Worm (Caenorhabditis elegans) whole organism, dauer: Measurements from ENCODE around the gene idpb-3.

ENCODE experiments used
- unc-62 ChIP-seq: sonication (generic microtip); optimal IDR thresholded peaks from 2 replicates; lab custom pipeline; 2017; ENCODE audit warnings: missing biosample characterization, missing genetic modification reagents, missing genetic modification characterization

The idpb-3 gene

ce11 chrII:5061794-5062368, 39.7 kb downstream of the idpb-3 start, which contains the start of gene smc-5:
Gene smc-5 (plus strand): TSS chrII:5062125.
- no peak for TF ChIP-seq unc-62 (GFP tag; lab: Kevin White, UChicago)

- TF ChIP-seq unc-62 (GFP tag; lab: Kevin White, UChicago): no peak
Observed at ce11 chrII:5060719-5061118, 40.9 kb downstream of the idpb-3 start, which contains the start of gene pho-12. Gene pho-12 (minus strand): TSS chrII:5060819.

- no peak for TF ChIP-seq unc-62 (GFP tag; lab: Kevin White, UChicago)
Observed at ce11 chrII:5058036-5058435, 43.6 kb downstream of the idpb-3 start, which contains the start of gene C27A2.12. Gene C27A2.12 (minus strand): TSS chrII:5058136.

- TF ChIP-seq unc-62 (GFP tag; lab: Kevin White, UChicago): no peak
Observed at ce11 chrII:5057315-5057714, 44.3 kb downstream of the idpb-3 start.

ce11 chrII:5056254-5056653, 45.3 kb downstream of the idpb-3 start:
- no peak for TF ChIP-seq unc-62 (GFP tag; lab: Kevin White, UChicago)

ce11 chrII:5055129-5055666, 46.4 kb downstream of the idpb-3 start, which contains the start of the genes ify-1 and rpl-22:
Gene ify-1 (minus strand): TSS chrII:5055179.
Gene rpl-22 (plus strand): TSS chrII:5055616.
- no peak for TF ChIP-seq unc-62 (GFP tag; lab: Kevin White, UChicago)
